Worm (Caenorhabditis elegans) whole organism, late embryonic: ENCODE data around the gene nhr-51.

Experiments
- C38D4.7 ChIP-seq: fragments of 200-800 bp; sonication (Bioruptor generic); optimal IDR thresholded peaks from 2 replicates; lab custom pipeline; 2018; ENCODE audit warnings: mild to moderate bottlenecking, missing genetic modification characterization, moderate library complexity, missing compliant biosample characterization
- K02D7.2 ChIP-seq: sonication (generic microtip); optimal IDR thresholded peaks from 2 replicates; lab custom pipeline; 2017; ENCODE audit warnings: mild to moderate bottlenecking, missing genetic modification characterization, missing compliant biosample characterization
- K09A11.1 ChIP-seq: sonication (generic microtip); optimal IDR thresholded peaks from 2 replicates; lab custom pipeline; 2017; ENCODE audit warnings: antibody characterized with exemption, mild to moderate bottlenecking, missing genetic modification characterization, missing compliant biosample characterization; ENCODE audit not compliant: insufficient read depth
- ahr-1 ChIP-seq: sonication (generic microtip); optimal IDR thresholded peaks from 2 replicates; lab custom pipeline; 2016; ENCODE audit warnings: missing genetic modification characterization, missing compliant biosample characterization
- ceh-19 ChIP-seq: fragments of 200-800 bp; sonication (Bioruptor generic); optimal IDR thresholded peaks from 2 replicates; lab custom pipeline; 2018; ENCODE audit warnings: mild to moderate bottlenecking, missing genetic modification characterization, missing compliant biosample characterization
- ceh-2 ChIP-seq: sonication (generic microtip); optimal IDR thresholded peaks from 2 replicates; lab custom pipeline; 2016; ENCODE audit warnings: missing genotype, missing genetic modification characterization, missing compliant biosample characterization
- ceh-24 ChIP-seq: sonication (generic microtip); optimal IDR thresholded peaks from 2 replicates; lab custom pipeline; 2016; ENCODE audit warnings: mild to moderate bottlenecking, missing genetic modification characterization, missing compliant biosample characterization
- ceh-31 ChIP-seq: sonication (generic microtip); optimal IDR thresholded peaks from 2 replicates; lab custom pipeline; 2016; ENCODE audit warnings: missing genetic modification characterization, missing compliant biosample characterization
- che-1 ChIP-seq: sonication (generic microtip); optimal IDR thresholded peaks from 2 replicates; lab custom pipeline; 2016; ENCODE audit warnings: mild to moderate bottlenecking, missing genetic modification characterization, missing compliant biosample characterization
- dmd-4 ChIP-seq: sonication (generic microtip); optimal IDR thresholded peaks from 2 replicates; lab custom pipeline; 2016; ENCODE audit warnings: borderline replicate concordance, missing genetic modification characterization, missing compliant biosample characterization
- dve-1 ChIP-seq: sonication (generic microtip); optimal IDR thresholded peaks from 2 replicates; lab custom pipeline; 2017; ENCODE audit warnings: antibody characterized with exemption, mild to moderate bottlenecking, missing genetic modification characterization, missing compliant biosample characterization
- ets-4 ChIP-seq: sonication (generic microtip); optimal IDR thresholded peaks from 2 replicates; lab custom pipeline; 2016; ENCODE audit warnings: missing genetic modification characterization, missing compliant biosample characterization
- eyg-1 ChIP-seq: sonication (generic microtip); optimal IDR thresholded peaks from 2 replicates; lab custom pipeline; 2016; ENCODE audit warnings: missing genotype, missing genetic modification characterization, missing compliant biosample characterization
- fax-1 ChIP-seq: sonication (generic microtip); optimal IDR thresholded peaks from 2 replicates; lab custom pipeline; 2016; ENCODE audit warnings: missing genotype, missing genetic modification characterization, missing compliant biosample characterization
- hlh-13 ChIP-seq: fragments of 200-800 bp; sonication (Bioruptor generic); optimal IDR thresholded peaks from 2 replicates; lab custom pipeline; 2018; ENCODE audit warnings: mild to moderate bottlenecking, missing genetic modification characterization, missing compliant biosample characterization
- hlh-6 ChIP-seq: sonication (generic microtip); optimal IDR thresholded peaks from 2 replicates; lab custom pipeline; 2016; ENCODE audit warnings: missing genotype, missing genetic modification characterization, missing compliant biosample characterization
- hlh-8 ChIP-seq: sonication (generic microtip); optimal IDR thresholded peaks from 2 replicates; lab custom pipeline; 2016; ENCODE audit warnings: missing genotype, missing genetic modification characterization, missing compliant biosample characterization
- lim-6 ChIP-seq: sonication (generic microtip); optimal IDR thresholded peaks from 2 replicates; lab custom pipeline; 2016; ENCODE audit warnings: missing genetic modification characterization, missing compliant biosample characterization
- lin-11 ChIP-seq: fragments of 200-800 bp; sonication (Bioruptor generic); optimal IDR thresholded peaks from 2 replicates; lab custom pipeline; 2018; ENCODE audit warnings: mild to moderate bottlenecking, missing genetic modification characterization, missing compliant biosample characterization
- madf-2 ChIP-seq: sonication (generic microtip); optimal IDR thresholded peaks from 2 replicates; lab custom pipeline; 2017; ENCODE audit warnings: missing genetic modification characterization, missing compliant biosample characterization
- nfya-1 ChIP-seq: sonication (generic microtip); optimal IDR thresholded peaks from 2 replicates; lab custom pipeline; 2017; ENCODE audit warnings: missing genetic modification characterization, mild to moderate bottlenecking, missing compliant biosample characterization, antibody characterized with exemption, moderate library complexity
- npax-4 ChIP-seq: sonication (generic microtip); optimal IDR thresholded peaks from 2 replicates; lab custom pipeline; 2016; ENCODE audit warnings: missing genetic modification characterization, missing compliant biosample characterization
- pax-1 ChIP-seq: fragments of 150-350 bp; optimal IDR thresholded peaks from 2 replicates; lab custom pipeline; 2014; ENCODE audit warnings: missing biosample characterization, missing genetic modification characterization
- pha-2 ChIP-seq: sonication (generic microtip); optimal IDR thresholded peaks from 2 replicates; lab custom pipeline; 2017; ENCODE audit warnings: mild to moderate bottlenecking, missing genetic modification characterization, missing compliant biosample characterization
- pha-4 ChIP-seq: fragments of 150-350 bp; optimal IDR thresholded peaks from 2 replicates; lab custom pipeline; 2018; ENCODE audit warnings: missing biosample characterization, missing genetic modification reagents, missing genetic modification characterization
- pqm-1 ChIP-seq: sonication (generic microtip); optimal IDR thresholded peaks from 2 replicates; lab custom pipeline; 2016; ENCODE audit warnings: missing genetic modification characterization, missing compliant biosample characterization
- sox-4 ChIP-seq: sonication (generic microtip); optimal IDR thresholded peaks from 2 replicates; lab custom pipeline; 2017; ENCODE audit warnings: mild to moderate bottlenecking, missing genetic modification characterization, inconsistent platforms, missing compliant biosample characterization
- syd-9 ChIP-seq: sonication (generic microtip); optimal IDR thresholded peaks from 2 replicates; lab custom pipeline; 2016; ENCODE audit warnings: mild to moderate bottlenecking, missing genetic modification characterization, moderate library complexity, missing compliant biosample characterization
- unc-55 ChIP-seq: sonication (generic microtip); optimal IDR thresholded peaks from 2 replicates; lab custom pipeline; 2017; ENCODE audit warnings: missing biosample characterization, missing genetic modification reagents, missing genetic modification characterization
- zip-5 ChIP-seq: sonication (generic microtip); optimal IDR thresholded peaks from 2 replicates; lab custom pipeline; 2016; ENCODE audit warnings: missing genetic modification characterization, missing compliant biosample characterization

Gene nhr-51

DNA sequence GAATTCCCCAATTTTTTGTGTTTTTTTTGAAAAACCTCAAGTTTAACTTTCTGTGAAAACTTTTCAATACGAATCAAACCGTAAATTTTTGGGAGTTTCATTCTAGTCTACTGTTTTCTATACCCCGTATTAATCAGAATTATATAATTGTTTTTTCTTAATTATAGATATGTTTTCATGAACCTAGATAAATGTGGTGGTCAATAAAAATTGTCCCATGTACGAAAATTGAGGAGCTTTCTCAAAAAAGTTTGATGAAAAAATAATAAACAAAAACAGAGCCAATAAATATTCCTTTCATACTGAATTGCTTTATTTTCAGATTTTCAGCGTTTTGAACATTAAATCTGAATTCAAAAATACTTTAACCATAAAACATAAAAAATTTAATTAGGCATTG lies 36.6 kb downstream of the nhr-51 start, which contains the start of gene Y6E2A.1:
Gene Y6E2A.1 (minus strand): TSS at position 101 of the 400 bp plus-strand sequence.
- no peak for TF ChIP-seq hlh-6 (tag; lab: Kevin White, UChicago)
- no peak for TF ChIP-seq eyg-1 (tag; lab: Kevin White, UChicago)

DNA sequence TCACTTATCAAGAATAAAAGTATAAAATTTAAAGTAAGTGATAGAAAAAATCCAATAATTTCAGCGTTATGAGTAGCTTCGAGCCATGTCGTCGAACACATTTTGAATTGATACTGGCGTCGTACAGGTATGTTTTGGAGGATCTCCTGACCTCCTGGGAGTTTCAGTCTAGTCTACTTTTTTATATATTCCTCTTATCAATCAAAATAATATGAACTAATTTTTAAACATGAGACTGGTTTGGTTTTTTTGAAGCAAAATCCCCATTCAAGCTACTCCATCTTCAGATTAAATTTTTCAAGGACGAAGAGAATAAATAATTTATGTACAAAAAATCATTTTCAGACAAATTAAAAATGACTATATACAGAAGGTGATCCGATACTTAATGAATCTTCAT lies 38.1 kb downstream of the nhr-51 start, which contains the start of gene str-101:
Gene str-101 (minus strand): TSS at position 101 of the 400 bp plus-strand sequence.
- no peak for TF ChIP-seq madf-2 (tag; lab: Kevin White, UChicago)
- no peak for TF ChIP-seq C38D4.7 (GFP tag; lab: Kevin White, UChicago)
- no peak for TF ChIP-seq syd-9 (tag; lab: Kevin White, UChicago)
- no peak for TF ChIP-seq pha-2 (tag; lab: Kevin White, UChicago)

DNA sequence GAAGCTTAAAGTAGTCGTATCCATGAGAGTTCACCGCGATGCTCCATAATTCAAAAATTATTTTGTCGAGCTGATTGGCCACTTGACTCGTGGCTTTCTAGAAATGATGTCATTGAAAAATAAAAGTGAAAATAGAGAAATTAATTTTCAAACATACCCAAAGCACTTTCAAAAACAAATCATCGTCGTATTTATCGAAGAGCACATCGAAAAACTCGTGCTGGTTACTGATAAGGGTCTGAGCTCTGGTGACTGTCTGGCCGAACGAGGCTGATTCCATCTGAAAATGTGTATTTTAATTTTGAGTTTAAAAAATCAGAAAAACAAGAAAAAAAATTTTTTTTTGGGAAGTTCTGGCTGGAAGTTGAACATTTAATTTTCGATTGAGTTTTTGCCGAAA lies 38.6 kb downstream of the nhr-51 start:
- TF ChIP-seq K09A11.1 (tag; lab: Kevin White, UChicago) = no peak
- no peak for TF ChIP-seq lim-6 (tag; lab: Kevin White, UChicago)
- no peak for TF ChIP-seq ahr-1 (tag; lab: Kevin White, UChicago)
- no peak for TF ChIP-seq pqm-1 (tag; lab: Kevin White, UChicago)
- TF ChIP-seq K02D7.2 = no peak
- TF ChIP-seq ceh-2 (tag; lab: Kevin White, UChicago) = no peak

DNA sequence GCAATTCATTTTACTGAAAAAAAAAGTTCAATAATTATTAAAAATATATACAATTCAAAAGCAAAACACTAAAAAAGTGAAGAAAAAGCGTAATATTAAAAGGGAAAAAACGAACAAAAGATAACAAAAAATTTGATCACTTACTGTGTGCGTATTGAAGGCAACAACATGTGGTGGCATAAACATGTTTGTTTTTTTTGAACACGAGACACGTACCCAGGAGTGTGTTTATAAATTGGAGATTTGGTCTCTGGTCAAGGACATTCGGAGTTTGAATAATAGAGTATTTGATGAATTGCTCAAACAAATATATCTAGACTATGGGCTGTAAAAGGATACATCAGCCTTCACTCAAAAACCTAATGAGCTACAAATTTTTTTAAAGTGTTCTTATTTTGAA lies 41.8 kb downstream of the nhr-51 start:
- TF ChIP-seq K02D7.2 = no peak
- TF ChIP-seq che-1 (tag; lab: Kevin White, UChicago) = no peak
- no peak for TF ChIP-seq pqm-1 (tag; lab: Kevin White, UChicago)
- no peak for TF ChIP-seq fax-1 (tag; lab: Kevin White, UChicago)
- no peak for TF ChIP-seq madf-2 (tag; lab: Kevin White, UChicago)
- no peak for TF ChIP-seq ceh-24 (tag; lab: Kevin White, UChicago)
- TF ChIP-seq ets-4 (tag; lab: Kevin White, UChicago) = no peak
- TF ChIP-seq sox-4 (tag; lab: Kevin White, UChicago) = no peak
- no peak for TF ChIP-seq pha-4 (tag; lab: Kevin White, UChicago)
- TF ChIP-seq pax-1 (tag; lab: Kevin White, UChicago) = no peak
- no peak for TF ChIP-seq hlh-8
- no peak for TF ChIP-seq ceh-19 (GFP tag; lab: Kevin White, UChicago)

- TF ChIP-seq zip-5 (tag; lab: Kevin White, UChicago) (no peak), npax-4 (tag; lab: Kevin White, UChicago) (no peak), ahr-1 (tag; lab: Kevin White, UChicago) (no peak), ceh-31 (tag; lab: Kevin White, UChicago) (no peak)
Observed at ce11 chrV:15716679-15717078, 42.9 kb downstream of the nhr-51 start, which contains the start of gene Y6E2A.4. Gene Y6E2A.4 (minus strand): TSS chrV:15716779.

- TF ChIP-seq ceh-19 (GFP tag; lab: Kevin White, UChicago) (no peak), unc-55 (GFP tag; lab: Kevin White, UChicago) (no peak), hlh-13 (GFP tag; lab: Kevin White, UChicago) (no peak), dve-1 (tag; lab: Kevin White, UChicago) (no peak), ceh-31 (tag; lab: Kevin White, UChicago) (no peak), lin-11 (no peak), zip-5 (tag; lab: Kevin White, UChicago) (no peak), npax-4 (tag; lab: Kevin White, UChicago) (no peak), nfya-1 (tag; lab: Kevin White, UChicago) (no peak), dmd-4 (tag; lab: Kevin White, UChicago) (no peak)
- TF ChIP-seq, all 69 proteins: peak for 0
Observed at ce11 chrV:15718562-15718961, 44.8 kb downstream of the nhr-51 start, which contains the start of gene Y6E2A.5. Gene Y6E2A.5 (minus strand): TSS chrV:15718662.
